Worm (Caenorhabditis elegans) whole organism, mixed stage, embryonic: Measurements from ENCODE around the gene clec-5.
A peak's percentile ranks its signal among the peaks of the same experiment; 100 is the strongest.

Experiments
- M03D4.4 ChIP-seq: sonication (generic microtip); optimal IDR thresholded peaks from 2 replicates; lab custom pipeline; 2017; ENCODE audit warnings: mild to moderate bottlenecking, missing genetic modification characterization, missing compliant biosample characterization
- blmp-1 ChIP-seq: fragments of 150-350 bp; optimal IDR thresholded peaks from 2 replicates; lab custom pipeline; 2014; ENCODE audit warnings: missing biosample characterization, missing genetic modification characterization
- ceh-39 ChIP-seq: fragments of 150-350 bp; optimal IDR thresholded peaks from 2 replicates; lab custom pipeline; 2014; ENCODE audit warnings: missing biosample characterization, missing genetic modification characterization
- ceh-43 ChIP-seq: fragments of 200-800 bp; sonication (Bioruptor generic); optimal IDR thresholded peaks from 2 replicates; lab custom pipeline; 2018; ENCODE audit warnings: mild to moderate bottlenecking, missing genetic modification characterization, moderate library complexity, missing compliant biosample characterization
- ceh-83 ChIP-seq: fragments of 200-800 bp; sonication (Bioruptor generic); optimal IDR thresholded peaks from 2 replicates; lab custom pipeline; 2018; ENCODE audit warnings: mild to moderate bottlenecking, missing genetic modification characterization, missing compliant biosample characterization
- ces-1 ChIP-seq: fragments of 150-350 bp; optimal IDR thresholded peaks from 2 replicates; lab custom pipeline; 2014; ENCODE audit warnings: missing biosample characterization, missing genetic modification reagents, missing genetic modification characterization
- cnd-1 ChIP-seq: fragments of 200-800 bp; sonication (Bioruptor generic); optimal IDR thresholded peaks from 2 replicates; lab custom pipeline; 2018; ENCODE audit warnings: mild to moderate bottlenecking, missing genetic modification characterization, missing compliant biosample characterization
- drap-1 ChIP-seq: fragments of 200-800 bp; sonication (Bioruptor generic); optimal IDR thresholded peaks from 3 replicates; lab custom pipeline; 2018; ENCODE audit warnings: mild to moderate bottlenecking, missing genetic modification characterization, missing compliant biosample characterization
- elt-1 ChIP-seq: sonication (generic microtip); optimal IDR thresholded peaks from 2 replicates; lab custom pipeline; 2017; ENCODE audit warnings: missing genetic modification characterization, mild to moderate bottlenecking, missing compliant biosample characterization, antibody characterized with exemption, moderate library complexity, borderline replicate concordance; ENCODE audit not compliant: insufficient read depth
- elt-3 ChIP-seq: fragments of 150-350 bp; optimal IDR thresholded peaks from 2 replicates; lab custom pipeline; 2014; ENCODE audit warnings: missing biosample characterization, missing genetic modification characterization
- flh-1 ChIP-seq: fragments of 200-800 bp; sonication (Bioruptor generic); optimal IDR thresholded peaks from 2 replicates; lab custom pipeline; 2018; ENCODE audit warnings: mild to moderate bottlenecking, missing genetic modification characterization, moderate library complexity, missing compliant biosample characterization
- ham-2 ChIP-seq: fragments of 200-800 bp; sonication (Bioruptor generic); optimal IDR thresholded peaks from 2 replicates; lab custom pipeline; 2018; ENCODE audit warnings: mild to moderate bottlenecking, missing genetic modification characterization, missing compliant biosample characterization
- hlh-1 ChIP-seq: fragments of 150-350 bp; optimal IDR thresholded peaks from 2 replicates; lab custom pipeline; 2014; ENCODE audit warnings: missing biosample characterization, missing genetic modification reagents, missing genetic modification characterization
- lin-13 ChIP-seq: fragments of 150-350 bp; optimal IDR thresholded peaks from 2 replicates; lab custom pipeline; 2014; ENCODE audit warnings: missing biosample characterization, missing genetic modification characterization
- lin-32 ChIP-seq: fragments of 200-800 bp; sonication (Bioruptor generic); optimal IDR thresholded peaks from 2 replicates; lab custom pipeline; 2018; ENCODE audit warnings: mild to moderate bottlenecking, missing genetic modification characterization, missing compliant biosample characterization
- lsy-2 ChIP-seq: fragments of 150-350 bp; optimal IDR thresholded peaks from 2 replicates; lab custom pipeline; 2014; ENCODE audit warnings: missing biosample characterization, missing genetic modification characterization
- mab-5 ChIP-seq: fragments of 150-350 bp; optimal IDR thresholded peaks from 2 replicates; lab custom pipeline; 2014; ENCODE audit warnings: missing biosample characterization, missing genetic modification characterization
- mep-1 ChIP-seq: fragments of 150-350 bp; optimal IDR thresholded peaks from 2 replicates; lab custom pipeline; 2017; ENCODE audit warnings: missing biosample characterization, missing genetic modification reagents, missing genetic modification characterization, inconsistent platforms
- mls-2 ChIP-seq: sonication (generic microtip); optimal IDR thresholded peaks from 2 replicates; lab custom pipeline; 2016; ENCODE audit warnings: mild to moderate bottlenecking, missing genetic modification characterization, moderate library complexity, missing compliant biosample characterization
- nhr-12 ChIP-seq: fragments of 150-350 bp; optimal IDR thresholded peaks from 2 replicates; lab custom pipeline; 2014; ENCODE audit warnings: missing biosample characterization, missing genetic modification characterization
- nhr-2 ChIP-seq: fragments of 150-350 bp; optimal IDR thresholded peaks from 2 replicates; lab custom pipeline; 2014; ENCODE audit warnings: missing biosample characterization, missing genetic modification characterization
- nhr-237 ChIP-seq: fragments of 150-350 bp; optimal IDR thresholded peaks from 2 replicates; lab custom pipeline; 2014; ENCODE audit warnings: missing biosample characterization, missing genetic modification characterization
- nhr-28 ChIP-seq: fragments of 150-350 bp; optimal IDR thresholded peaks from 2 replicates; lab custom pipeline; 2014; ENCODE audit warnings: missing biosample characterization, missing genetic modification characterization
- nhr-76 ChIP-seq: sonication (generic microtip); optimal IDR thresholded peaks from 2 replicates; lab custom pipeline; 2017; ENCODE audit warnings: missing biosample characterization, missing genetic modification characterization
- pha-4 ChIP-seq: fragments of 150-350 bp; optimal IDR thresholded peaks from 2 replicates; lab custom pipeline; 2018; ENCODE audit warnings: missing biosample characterization, missing genetic modification reagents, missing genetic modification characterization
- sem-2 ChIP-seq: fragments of 200-800 bp; sonication (Bioruptor generic); optimal IDR thresholded peaks from 2 replicates; lab custom pipeline; 2018; ENCODE audit warnings: mild to moderate bottlenecking, missing genetic modification characterization, missing compliant biosample characterization
- snpc-4 ChIP-seq: fragments of 150-350 bp; optimal IDR thresholded peaks from 2 replicates; lab custom pipeline; 2014; ENCODE audit warnings: missing biosample characterization, missing genetic modification characterization
- sptf-1 ChIP-seq: sonication (generic microtip); optimal IDR thresholded peaks from 2 replicates; lab custom pipeline; 2017; ENCODE audit warnings: mild to moderate bottlenecking, missing genetic modification characterization, moderate library complexity, missing compliant biosample characterization
- unc-120 ChIP-seq: sonication (generic microtip); optimal IDR thresholded peaks from 2 replicates; lab custom pipeline; 2017; ENCODE audit warnings: missing genetic modification characterization, missing compliant biosample characterization; ENCODE audit not compliant: poor library complexity, severe bottlenecking
- unc-39 ChIP-seq: fragments of 150-350 bp; optimal IDR thresholded peaks from 2 replicates; lab custom pipeline; 2014; ENCODE audit warnings: missing biosample characterization, missing genetic modification characterization
- unc-62 ChIP-seq: fragments of 150-350 bp; optimal IDR thresholded peaks from 2 replicates; lab custom pipeline; 2014; ENCODE audit warnings: missing biosample characterization, missing genetic modification reagents, missing genetic modification characterization
- zip-8 ChIP-seq: fragments of 150-350 bp; optimal IDR thresholded peaks from 2 replicates; lab custom pipeline; 2014; ENCODE audit warnings: missing biosample characterization, missing genetic modification characterization
- ztf-11 ChIP-seq: fragments of 150-350 bp; optimal IDR thresholded peaks from 2 replicates; lab custom pipeline; 2014; ENCODE audit warnings: missing biosample characterization, missing genetic modification characterization

clec-5 gene

DNA sequence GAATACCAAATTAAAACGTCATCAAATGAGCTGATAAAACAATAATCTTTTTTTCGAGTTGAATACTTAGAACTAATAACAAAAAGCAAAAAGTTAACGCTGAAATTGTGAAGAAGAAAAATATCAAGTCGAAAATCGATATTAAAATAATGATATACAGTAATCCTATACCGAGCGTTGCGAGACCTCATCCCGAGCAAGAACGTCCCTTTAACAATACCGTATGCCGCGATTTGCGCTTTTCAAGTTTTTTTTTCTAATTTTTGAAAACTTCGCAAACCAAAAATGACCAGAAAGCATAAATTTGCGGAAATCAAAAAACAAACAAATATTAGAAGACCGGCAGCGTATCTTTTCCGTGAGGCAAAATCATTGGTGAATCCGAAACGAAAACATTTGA, 7.6 kb upstream of the clec-5 start, which contains the start of gene F26F4.5:
Gene F26F4.5 (minus strand): TSS at position 256 of the 400 bp plus-strand sequence.
- TF ChIP-seq flh-1: no peak
- no peak for TF ChIP-seq elt-3 (tag; lab: Kevin White, UChicago)
- TF ChIP-seq ces-1: no peak
- TF ChIP-seq hlh-1 (tag; lab: Kevin White, UChicago): no peak
- no peak for TF ChIP-seq nhr-237 (tag; lab: Kevin White, UChicago)

DNA sequence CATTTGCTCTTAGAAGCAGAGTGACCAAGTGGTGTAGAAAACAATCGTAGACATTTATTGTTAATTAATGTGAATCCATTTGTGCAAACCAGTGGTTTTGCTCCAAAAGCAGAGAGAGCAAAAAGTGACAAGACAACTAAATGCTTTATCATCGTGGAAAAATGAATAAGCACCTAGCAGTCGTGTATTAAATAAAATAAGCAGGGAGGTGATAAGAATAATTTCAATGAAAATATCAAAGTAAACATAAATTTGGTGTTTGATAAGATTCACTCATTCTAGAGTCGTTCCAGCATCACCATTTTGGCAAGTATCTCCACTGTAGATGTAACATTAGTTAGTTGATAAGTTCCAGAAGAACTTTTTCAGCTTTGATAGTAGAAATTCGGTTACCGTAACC, 3.9 kb upstream of the clec-5 start, which contains the start of gene clec-6:
Gene clec-6 (minus strand): TSS at position 154 of the 400 bp plus-strand sequence.
- no peak for TF ChIP-seq zip-8 (tag; lab: Kevin White, UChicago)
- no peak for TF ChIP-seq unc-39
- TF ChIP-seq nhr-12: no peak
- no peak for TF ChIP-seq lin-32 (GFP tag; lab: Kevin White, UChicago)
- no peak for TF ChIP-seq ces-1

DNA sequence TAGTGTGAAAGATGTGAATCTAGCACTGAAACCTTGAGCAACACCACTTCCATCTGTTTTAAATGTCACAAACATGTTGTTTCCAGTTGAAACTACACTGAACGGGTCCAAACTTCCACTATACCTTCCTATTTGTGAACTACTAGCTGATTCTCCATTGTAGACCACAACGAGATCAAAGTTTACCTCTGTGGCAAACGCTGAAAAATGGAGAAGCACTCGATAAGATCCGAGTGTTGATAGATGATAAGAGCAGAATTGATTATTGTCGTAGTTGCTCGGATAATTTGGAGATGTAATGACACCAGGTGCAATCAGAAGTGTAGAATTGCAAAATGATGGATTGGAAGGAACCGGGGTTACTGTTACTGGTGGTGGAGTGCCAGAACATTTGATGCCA, 1.5 kb downstream of the clec-5 start:
- TF ChIP-seq pha-4 (tag; lab: Kevin White, UChicago) (no peak), nhr-76 (tag; lab: Kevin White, UChicago) (no peak), elt-3 (tag; lab: Kevin White, UChicago) (no peak), ceh-83 (GFP tag; lab: Kevin White, UChicago) (no peak), snpc-4 (no peak), drap-1 (GFP tag; lab: Kevin White, UChicago) (no peak), ceh-39 (tag; lab: Kevin White, UChicago) (no peak), sptf-1 (no peak), sem-2 (GFP tag; lab: Kevin White, UChicago) (no peak), ces-1 (no peak)

DNA sequence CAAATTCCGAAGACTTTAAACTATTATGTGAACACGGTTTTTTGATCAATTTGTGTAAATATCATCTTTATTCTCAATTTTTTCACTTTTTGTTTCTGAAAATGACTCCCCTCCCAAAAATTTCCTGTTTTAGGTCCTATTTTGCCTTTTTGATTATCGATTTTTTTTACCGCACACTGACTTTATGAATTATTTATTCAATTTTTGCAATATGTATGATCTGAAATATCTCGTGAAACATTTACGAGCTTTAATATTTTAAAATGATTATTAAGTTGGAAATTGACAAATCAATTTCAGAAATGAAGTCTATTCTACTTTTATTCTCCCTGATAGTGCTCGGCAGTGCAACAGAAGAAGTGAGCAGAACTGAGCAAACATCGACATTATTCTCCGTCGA, 4.0 kb downstream of the clec-5 start, which contains the start of gene C35D10.1:
Gene C35D10.1 (plus strand): TSS at position 301 of the 400 bp plus-strand sequence.
- no peak for TF ChIP-seq unc-62
- no peak for TF ChIP-seq mep-1 (tag; lab: Kevin White, UChicago)
- no peak for TF ChIP-seq elt-1
- TF ChIP-seq mls-2: no peak
- TF ChIP-seq sem-2 (GFP tag; lab: Kevin White, UChicago): no peak

DNA sequence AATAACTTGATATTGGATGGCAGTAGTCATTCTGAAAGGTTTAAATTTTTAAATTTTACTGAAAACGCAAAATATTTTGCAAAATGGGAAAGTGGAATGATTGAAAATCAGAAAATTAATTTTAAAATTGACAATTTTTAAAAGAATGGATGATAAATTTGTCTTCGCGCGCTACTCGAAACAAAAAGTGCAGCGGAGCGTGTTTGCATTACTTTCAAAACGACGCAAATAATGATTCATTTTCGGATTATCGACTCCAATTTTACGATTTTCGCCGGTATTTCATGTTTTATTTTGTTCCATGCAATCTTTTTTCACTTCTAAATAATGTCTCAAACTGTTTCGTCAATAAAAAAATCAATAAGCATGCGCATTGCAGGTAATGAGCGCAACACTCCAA, 5.1 kb downstream of the clec-5 start, which contains the start of the genes tost-1 and arx-6:
Gene tost-1 (minus strand): TSS at position 31 of the 400 bp plus-strand sequence.
Gene arx-6 (plus strand): TSS at position 378 of the 400 bp plus-strand sequence.
- TF ChIP-seq mls-2 (no peak), nhr-237 (tag; lab: Kevin White, UChicago) (no peak), M03D4.4 (tag; lab: Kevin White, UChicago) (no peak), elt-3 (tag; lab: Kevin White, UChicago) (no peak), unc-39 (no peak), mep-1 (tag; lab: Kevin White, UChicago) (peak; percentile 50), unc-120 (tag; lab: Kevin White, UChicago) (no peak), elt-1 (no peak), pha-4 (tag; lab: Kevin White, UChicago) (peak; percentile 19), lin-13 (tag; lab: Kevin White, UChicago) (no peak), nhr-2 (tag; lab: Kevin White, UChicago) (no peak), lsy-2 (peak; percentile 37), zip-8 (tag; lab: Kevin White, UChicago) (no peak), nhr-12 (no peak), unc-62 (no peak), ceh-43 (GFP tag; lab: Kevin White, UChicago) (no peak), sptf-1 (no peak), ceh-39 (tag; lab: Kevin White, UChicago) (no peak), ham-2 (GFP tag; lab: Kevin White, UChicago) (no peak)

DNA sequence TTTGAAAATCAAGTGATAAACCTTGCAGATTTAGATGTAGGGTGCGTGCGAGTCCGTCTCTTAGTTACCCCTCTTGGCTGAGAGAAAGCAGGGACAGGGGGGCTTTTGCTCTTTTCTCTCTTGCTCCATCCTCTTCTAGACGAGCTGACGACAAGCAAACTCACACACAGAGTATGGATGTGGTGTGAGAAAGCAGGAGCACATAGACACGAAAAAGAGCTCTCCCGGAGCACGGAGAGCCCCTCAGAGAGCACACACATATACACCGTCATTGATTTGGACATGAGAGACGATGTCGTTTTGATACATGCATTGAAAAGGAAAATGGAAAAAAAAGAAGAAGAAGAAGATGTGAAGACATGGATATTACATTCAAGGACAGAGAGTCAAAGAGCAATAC, 7.7 kb downstream of the clec-5 start:
- no peak for TF ChIP-seq zip-8 (tag; lab: Kevin White, UChicago)
- TF ChIP-seq unc-39: no peak
- TF ChIP-seq ces-1: peak; percentile 21

DNA sequence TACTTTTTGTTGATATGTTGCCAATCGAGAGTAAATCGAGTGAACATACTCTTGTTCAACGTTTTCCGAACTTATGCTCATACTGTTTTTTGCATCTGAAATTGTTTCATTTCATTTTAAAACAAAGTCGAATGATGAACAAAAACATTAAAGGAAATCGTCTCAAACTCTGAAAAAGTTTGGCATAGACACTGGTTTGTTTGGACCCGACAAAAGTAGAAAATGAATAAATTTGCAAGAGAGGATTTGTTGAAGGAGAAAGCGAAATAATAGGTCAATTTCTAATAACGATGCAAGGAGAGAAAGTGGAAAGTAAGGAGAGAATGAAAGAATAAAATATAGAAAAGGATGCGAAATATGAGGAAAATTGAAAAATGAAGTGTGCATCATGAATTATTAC, 8.7 kb downstream of the clec-5 start, which contains the start of gene C35D10.12:
Gene C35D10.12 (minus strand): TSS at position 101 of the 400 bp plus-strand sequence.
- TF ChIP-seq mep-1 (tag; lab: Kevin White, UChicago) (no peak), lin-32 (GFP tag; lab: Kevin White, UChicago) (no peak), ceh-39 (tag; lab: Kevin White, UChicago) (no peak), elt-1 (no peak), lin-13 (tag; lab: Kevin White, UChicago) (no peak), ham-2 (GFP tag; lab: Kevin White, UChicago) (no peak), nhr-76 (tag; lab: Kevin White, UChicago) (no peak), nhr-2 (tag; lab: Kevin White, UChicago) (no peak), unc-39 (no peak), blmp-1 (tag; lab: Kevin White, UChicago) (no peak), lsy-2 (no peak), cnd-1 (tag; lab: Kevin White, UChicago) (no peak), nhr-28 (no peak), ztf-11 (tag; lab: Kevin White, UChicago) (no peak), nhr-237 (tag; lab: Kevin White, UChicago) (no peak), mab-5 (no peak), unc-62 (no peak), elt-3 (tag; lab: Kevin White, UChicago) (no peak)
